Worm (Caenorhabditis elegans) whole organism, L3 larva: Measurements from ENCODE around the gene cnnm-5.

Source experiments
- ceh-16 ChIP-seq: sonication (generic microtip); optimal IDR thresholded peaks from 2 replicates; lab custom pipeline; 2017; ENCODE audit warnings: missing biosample characterization, missing genetic modification characterization
- nhr-11 ChIP-seq: fragments of 150-350 bp; optimal IDR thresholded peaks from 2 replicates; lab custom pipeline; 2014; ENCODE audit warnings: missing biosample characterization, missing genetic modification characterization
- nhr-76 ChIP-seq: fragments of 150-350 bp; sonication (generic microtip); optimal IDR thresholded peaks from 5 replicates; lab custom pipeline; 2014; ENCODE audit warnings: missing biosample characterization, missing genetic modification characterization
- skn-1 ChIP-seq: fragments of 150-350 bp; optimal IDR thresholded peaks from 2 replicates; lab custom pipeline; 2014; ENCODE audit warnings: missing biosample characterization, missing genetic modification characterization
- snpc-4 ChIP-seq: fragments of 150-350 bp; optimal IDR thresholded peaks from 2 replicates; lab custom pipeline; 2014; ENCODE audit warnings: missing biosample characterization, missing genetic modification characterization
- unc-39 ChIP-seq: sonication (generic microtip); optimal IDR thresholded peaks from 4 replicates; lab custom pipeline; 2017; ENCODE audit warnings: missing biosample characterization, missing genetic modification characterization
- unc-62 ChIP-seq: fragments of 150-350 bp; sonication (generic microtip); optimal IDR thresholded peaks from 4 replicates; lab custom pipeline; 2014; ENCODE audit warnings: missing biosample characterization, missing genetic modification reagents, missing genetic modification characterization
- ztf-11 ChIP-seq: fragments of 150-350 bp; optimal IDR thresholded peaks from 2 replicates; lab custom pipeline; 2014; ENCODE audit warnings: missing biosample characterization, missing genetic modification characterization

DNA sequence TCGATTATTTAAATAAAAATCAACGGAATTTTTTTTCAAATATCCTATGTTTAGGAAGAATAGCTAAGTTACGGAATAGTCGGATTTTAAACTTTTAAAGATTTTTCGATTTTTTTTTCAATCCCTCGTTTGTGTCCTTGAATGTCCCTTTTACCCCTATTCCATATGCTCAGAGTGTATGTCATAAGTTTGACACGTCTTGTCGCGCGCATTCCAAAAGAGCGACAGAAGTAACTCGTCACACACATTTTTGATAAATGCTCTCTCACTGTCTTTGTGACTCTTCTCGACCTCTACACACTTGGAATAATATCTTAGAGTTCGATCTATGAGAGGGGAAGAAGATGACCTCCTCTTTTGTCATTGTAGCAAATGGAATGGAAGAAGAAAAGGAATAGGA is 45.1 kb downstream of the cnnm-5 start:
- no peak for TF ChIP-seq skn-1 (tag; lab: Kevin White, UChicago)
- no peak for TF ChIP-seq unc-39
- no peak for TF ChIP-seq nhr-76 (tag; lab: Kevin White, UChicago)
- no peak for TF ChIP-seq ceh-16 (tag; lab: Kevin White, UChicago)
- no peak for TF ChIP-seq ztf-11 (tag; lab: Kevin White, UChicago)
- no peak for TF ChIP-seq snpc-4 (tag; lab: Kevin White, UChicago)
- no peak for TF ChIP-seq unc-62
- no peak for TF ChIP-seq nhr-11 (tag; lab: Kevin White, UChicago)
